Worm (Caenorhabditis elegans): Measurements from ENCODE around the gene Y48A6B.7.

DNA sequence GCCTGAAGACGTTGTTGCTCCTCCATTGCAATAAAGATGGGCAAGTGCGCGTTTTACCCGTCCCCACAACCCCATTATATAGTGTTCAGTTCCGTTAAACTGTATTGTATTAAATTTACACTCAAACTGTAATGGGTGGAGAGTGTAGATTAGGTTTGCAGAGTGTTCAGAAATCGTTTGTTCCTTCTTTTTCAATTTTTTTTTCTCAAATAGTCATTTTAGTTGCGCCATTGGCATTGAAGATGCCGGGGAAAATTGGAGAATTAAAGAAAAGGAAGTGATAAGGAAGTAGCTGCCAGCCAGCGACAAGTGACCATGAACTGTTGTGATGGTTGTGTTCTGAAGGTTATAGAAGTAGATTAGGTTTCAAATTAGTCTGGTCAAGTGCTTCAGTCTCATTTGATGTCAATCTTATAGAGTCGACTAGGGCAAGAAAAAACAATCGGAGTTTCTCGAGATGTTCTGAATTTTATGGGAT lies 40.8 kb downstream of the Y48A6B.7 start, which contains the start of gene col-93:
- TF ChIP-seq ztf-11 (tag; optimal IDR thresholded peaks at IDR 0.05) (no peak), ceh-39 (tag; optimal IDR thresholded peaks at IDR 0.05) (no peak), elt-1 (tag; optimal IDR thresholded peaks at IDR 0.05; ENCODE audit: borderline replicate concordance, insufficient read depth) (no peak), unc-62 (GFP tag; optimal IDR thresholded peaks at IDR 0.05) (no peak), lin-13 (tag; optimal IDR thresholded peaks at IDR 0.05) (no peak), nhr-76 (tag; optimal IDR thresholded peaks at IDR 0.05) (no peak), drap-1 (GFP tag; optimal IDR thresholded peaks at IDR 0.05) (no peak), zip-8 (tag; optimal IDR thresholded peaks at IDR 0.05) (no peak), mls-2 (tag; optimal IDR thresholded peaks at IDR 0.05) (no peak), mep-1 (tag; optimal IDR thresholded peaks at IDR 0.05) (no peak)

All from whole organism, mixed stage, embryonic.